Worm (Caenorhabditis elegans) whole organism, L2 larva: ENCODE results near the gene F36G3.1.

ENCODE experiments used
- C34F6.9 ChIP-seq: fragments of 150-350 bp; optimal IDR thresholded peaks from 2 replicates; lab custom pipeline; 2014; ENCODE audit warnings: missing biosample characterization, missing genetic modification characterization
- F13H6.1 ChIP-seq: sonication (generic microtip); optimal IDR thresholded peaks from 2 replicates; lab custom pipeline; 2016; ENCODE audit warnings: missing genetic modification characterization, missing compliant biosample characterization
- R02D3.7 ChIP-seq: fragments of 150-350 bp; optimal IDR thresholded peaks from 2 replicates; lab custom pipeline; 2014; ENCODE audit warnings: missing biosample characterization, missing genetic modification characterization
- Y55F3AM.14 ChIP-seq: fragments of 200-800 bp; sonication (Bioruptor generic); optimal IDR thresholded peaks from 2 replicates; lab custom pipeline; 2018; ENCODE audit warnings: mild to moderate bottlenecking, missing genetic modification characterization, missing compliant biosample characterization
- ZK546.5 ChIP-seq: sonication (generic microtip); optimal IDR thresholded peaks from 2 replicates; lab custom pipeline; 2017; ENCODE audit warnings: missing biosample characterization, missing genetic modification characterization
- alr-1 ChIP-seq: fragments of 150-350 bp; optimal IDR thresholded peaks from 2 replicates; lab custom pipeline; 2014; ENCODE audit warnings: missing biosample characterization, missing genetic modification characterization
- aly-2 ChIP-seq: fragments of 150-350 bp; optimal IDR thresholded peaks from 2 replicates; lab custom pipeline; 2014; ENCODE audit warnings: missing biosample characterization, missing genetic modification characterization
- ama-1 ChIP-seq: fragments of 150-350 bp; optimal IDR thresholded peaks from 2 replicates; lab custom pipeline; 2018; ENCODE audit warnings: inconsistent platforms
- blmp-1 ChIP-seq: sonication (generic microtip); optimal IDR thresholded peaks from 2 replicates; lab custom pipeline; 2017; ENCODE audit warnings: missing genetic modification characterization, mild to moderate bottlenecking, missing compliant biosample characterization, antibody characterized with exemption, moderate library complexity; ENCODE audit not compliant: insufficient read depth
- ceh-16 ChIP-seq: fragments of 150-350 bp; optimal IDR thresholded peaks from 2 replicates; lab custom pipeline; 2014; ENCODE audit warnings: missing biosample characterization, missing genetic modification characterization
- ceh-82 ChIP-seq: fragments of 150-350 bp; optimal IDR thresholded peaks from 2 replicates; lab custom pipeline; 2014; ENCODE audit warnings: missing biosample characterization, missing genetic modification characterization
- crh-2 ChIP-seq: sonication (generic microtip); optimal IDR thresholded peaks from 2 replicates; lab custom pipeline; 2017; ENCODE audit warnings: missing biosample characterization, missing genetic modification characterization
- dmd-4 ChIP-seq: sonication (generic microtip); optimal IDR thresholded peaks from 2 replicates; lab custom pipeline; 2017; ENCODE audit warnings: missing biosample characterization, missing genetic modification characterization
- egl-27 ChIP-seq: sonication (generic microtip); optimal IDR thresholded peaks from 3 replicates; lab custom pipeline; 2017; ENCODE audit warnings: missing biosample characterization, missing genetic modification reagents, missing genetic modification characterization
- elt-1 ChIP-seq: fragments of 150-350 bp; optimal IDR thresholded peaks from 2 replicates; lab custom pipeline; 2014; ENCODE audit warnings: missing biosample characterization, missing genetic modification characterization
- elt-3 ChIP-seq: sonication (generic microtip); optimal IDR thresholded peaks from 2 replicates; lab custom pipeline; 2017; ENCODE audit warnings: missing biosample characterization, missing genetic modification characterization
- fos-1 ChIP-seq: fragments of 150-350 bp; optimal IDR thresholded peaks from 2 replicates; lab custom pipeline; 2014; ENCODE audit warnings: missing biosample characterization, missing genetic modification characterization
- gmeb-1 ChIP-seq: fragments of 150-350 bp; optimal IDR thresholded peaks from 2 replicates; lab custom pipeline; 2014; ENCODE audit warnings: missing biosample characterization, missing genetic modification characterization
- lin-11 ChIP-seq: fragments of 150-350 bp; sonication (generic microtip); optimal IDR thresholded peaks from 2 replicates; lab custom pipeline; 2014; ENCODE audit warnings: missing biosample characterization, missing genetic modification characterization, inconsistent platforms, mixed read lengths
- lin-13 ChIP-seq: fragments of 150-350 bp; optimal IDR thresholded peaks from 2 replicates; lab custom pipeline; 2014; ENCODE audit warnings: missing biosample characterization, missing genetic modification reagents, missing genetic modification characterization
- lin-39 ChIP-seq: fragments of 150-350 bp; optimal IDR thresholded peaks from 2 replicates; lab custom pipeline; 2014; ENCODE audit warnings: missing biosample characterization, missing genetic modification reagents, missing genetic modification characterization
- lsy-2 ChIP-seq, 2 experiments: fragments of 150-350 bp in 1 of 2; sonication (generic microtip) in 1 of 2; optimal IDR thresholded peaks; 2 replicates each; lab custom pipeline; 2014 to 2017; ENCODE audit warnings: missing biosample characterization in 2 of 2, missing genetic modification characterization in 2 of 2
- mab-5 ChIP-seq: fragments of 150-350 bp; optimal IDR thresholded peaks from 2 replicates; lab custom pipeline; 2014; ENCODE audit warnings: missing biosample characterization, missing genetic modification characterization
- mbf-1 ChIP-seq: sonication (generic microtip); optimal IDR thresholded peaks from 2 replicates; lab custom pipeline; 2017; ENCODE audit warnings: missing biosample characterization, missing genetic modification characterization
- mdl-1 ChIP-seq, 2 experiments: fragments of 150-350 bp in 1 of 2; sonication (generic microtip) in 1 of 2; optimal IDR thresholded peaks; 2 replicates each; lab custom pipeline; 2017; ENCODE audit warnings: missing biosample characterization in 2 of 2, missing genetic modification characterization in 2 of 2
- nhr-10 ChIP-seq: sonication (generic microtip); optimal IDR thresholded peaks from 2 replicates; lab custom pipeline; 2017; ENCODE audit warnings: missing biosample characterization, missing genetic modification characterization
- nhr-12 ChIP-seq: fragments of 150-350 bp; optimal IDR thresholded peaks from 2 replicates; lab custom pipeline; 2014; ENCODE audit warnings: missing biosample characterization, missing genetic modification characterization
- nhr-129 ChIP-seq: fragments of 150-350 bp; optimal IDR thresholded peaks from 2 replicates; lab custom pipeline; 2014; ENCODE audit warnings: missing biosample characterization, missing genetic modification characterization
- nhr-21 ChIP-seq: fragments of 150-350 bp; optimal IDR thresholded peaks from 2 replicates; lab custom pipeline; 2014; ENCODE audit warnings: missing biosample characterization, missing genetic modification characterization
- nhr-23 ChIP-seq: fragments of 150-350 bp; optimal IDR thresholded peaks from 2 replicates; lab custom pipeline; 2014; ENCODE audit warnings: missing biosample characterization, missing genetic modification reagents, missing genetic modification characterization
- nhr-237 ChIP-seq: fragments of 150-350 bp; optimal IDR thresholded peaks from 2 replicates; lab custom pipeline; 2014; ENCODE audit warnings: missing biosample characterization, missing genetic modification characterization
- nhr-25 ChIP-seq: fragments of 150-350 bp; sonication (generic microtip); optimal IDR thresholded peaks from 3 replicates; lab custom pipeline; 2014; ENCODE audit warnings: missing biosample characterization, missing genetic modification characterization
- nhr-6 ChIP-seq: fragments of 150-350 bp; optimal IDR thresholded peaks from 2 replicates; lab custom pipeline; 2014; ENCODE audit warnings: missing biosample characterization, missing genetic modification characterization
- nhr-77 ChIP-seq: fragments of 150-350 bp; optimal IDR thresholded peaks from 2 replicates; lab custom pipeline; 2014; ENCODE audit warnings: missing biosample characterization, missing genetic modification characterization
- sem-4 ChIP-seq: fragments of 150-350 bp; optimal IDR thresholded peaks from 2 replicates; lab custom pipeline; 2014; ENCODE audit warnings: missing biosample characterization, missing genetic modification reagents, missing genetic modification characterization
- skn-1 ChIP-seq: sonication (generic microtip); optimal IDR thresholded peaks from 2 replicates; lab custom pipeline; 2017; ENCODE audit warnings: missing biosample characterization, missing genetic modification characterization
- sma-3 ChIP-seq: sonication (generic microtip); optimal IDR thresholded peaks from 2 replicates; lab custom pipeline; 2016; ENCODE audit warnings: missing genetic modification reagents, missing genetic modification characterization, missing compliant biosample characterization
- sma-9 ChIP-seq, 2 experiments: fragments of 150-350 bp in 1 of 2; sonication (generic microtip) in 1 of 2; optimal IDR thresholded peaks; 2 replicates each; lab custom pipeline; 2014 to 2016; ENCODE audit warnings: missing genetic modification characterization in 2 of 2, mild to moderate bottlenecking in 1 of 2, missing biosample characterization in 1 of 2, missing compliant biosample characterization in 1 of 2, missing genetic modification reagents in 1 of 2, moderate library complexity in 1 of 2
- snpc-4 ChIP-seq: fragments of 150-350 bp; optimal IDR thresholded peaks from 2 replicates; lab custom pipeline; 2014; ENCODE audit warnings: missing biosample characterization, missing genetic modification characterization
- unc-39 ChIP-seq: fragments of 150-350 bp; optimal IDR thresholded peaks from 2 replicates; lab custom pipeline; 2014; ENCODE audit warnings: missing biosample characterization, missing genetic modification characterization
- unc-55 ChIP-seq: fragments of 150-350 bp; sonication (generic microtip); optimal IDR thresholded peaks from 3 replicates; lab custom pipeline; 2014; ENCODE audit warnings: missing biosample characterization, missing genetic modification reagents, missing genetic modification characterization
- unc-62 ChIP-seq: fragments of 150-350 bp; optimal IDR thresholded peaks from 2 replicates; lab custom pipeline; 2014; ENCODE audit warnings: missing biosample characterization, missing genetic modification reagents, missing genetic modification characterization
- zag-1 ChIP-seq: fragments of 150-350 bp; optimal IDR thresholded peaks from 2 replicates; lab custom pipeline; 2014; ENCODE audit warnings: missing biosample characterization, missing genetic modification characterization
- ztf-1 ChIP-seq: fragments of 200-800 bp; sonication (Bioruptor generic); conservative IDR thresholded peaks from 2 replicates; pipeline ENCODE4 v1.3.6; 2022; ENCODE audit warnings: missing genetic modification characterization, missing compliant biosample characterization
- ztf-11 ChIP-seq: sonication (generic microtip); optimal IDR thresholded peaks from 2 replicates; lab custom pipeline; 2017; ENCODE audit warnings: missing biosample characterization, missing genetic modification characterization

Gene F36G3.1

ce11 chrX:9822173-9822572 lies 33.2 kb upstream of the F36G3.1 start, which contains the start of gene dpy-22:
dpy-22 (minus strand) TSS chrX:9822273.
- TF ChIP-seq aly-2 (tag; lab: Kevin White, UChicago) (no peak), gmeb-1 (tag; lab: Kevin White, UChicago) (no peak), ceh-82 (tag; lab: Kevin White, UChicago) (no peak)

ce11 chrX:9814132-9814811 lies 25.3 kb upstream of the F36G3.1 start:
- TF ChIP-seq ceh-82 (tag; lab: Kevin White, UChicago) = no peak
- TF ChIP-seq blmp-1 (tag; lab: Kevin White, UChicago) = no peak
- TF ChIP-seq sma-9 (GFP tag; optimal IDR thresholded peaks at IDR 0.05; lab: Kevin White, UChicago) = peak; percentile 48
- TF ChIP-seq sma-9 (tag; optimal IDR thresholded peaks at IDR 0.05; lab: Kevin White, UChicago) = no peak
- TF ChIP-seq lin-39 = no peak
- no peak for TF ChIP-seq unc-62 (GFP tag; lab: Kevin White, UChicago)
- no peak for TF ChIP-seq lsy-2 (tag; optimal IDR thresholded peaks at IDR 0.05; lab: Kevin White, UChicago)
- TF ChIP-seq aly-2 (tag; lab: Kevin White, UChicago) = no peak
- no peak for TF ChIP-seq ztf-11 (tag; lab: Kevin White, UChicago)
- TF ChIP-seq zag-1 (tag; lab: Kevin White, UChicago) = peak; percentile 58
- TF ChIP-seq lin-13 (GFP tag; lab: Kevin White, UChicago) = no peak
- TF ChIP-seq egl-27 = no peak
- no peak for TF ChIP-seq elt-1 (tag; lab: Kevin White, UChicago)
- peak; percentile 55 for TF ChIP-seq C34F6.9 (tag; lab: Kevin White, UChicago)
- TF ChIP-seq dmd-4 (tag; lab: Kevin White, UChicago) = no peak
- TF ChIP-seq ZK546.5 (tag; lab: Kevin White, UChicago) = no peak
- TF ChIP-seq nhr-129 (tag; lab: Kevin White, UChicago) = peak; percentile 37
- TF ChIP-seq ztf-1 = no peak
- no peak for TF ChIP-seq nhr-23 (tag; lab: Kevin White, UChicago)
- TF ChIP-seq nhr-10 (tag; lab: Kevin White, UChicago) = no peak
- peak; percentile 23 for TF ChIP-seq crh-2 (tag; lab: Kevin White, UChicago)
- no peak for TF ChIP-seq Y55F3AM.14
- TF ChIP-seq elt-3 = no peak
- TF ChIP-seq nhr-25 (tag; lab: Kevin White, UChicago) = no peak
- no peak for TF ChIP-seq nhr-237 (tag; lab: Kevin White, UChicago)
- TF ChIP-seq lin-11 (tag; lab: Kevin White, UChicago) = no peak
- TF ChIP-seq fos-1 = no peak
- no peak for TF ChIP-seq nhr-6
- no peak for TF ChIP-seq ceh-16
- TF ChIP-seq skn-1 = no peak
- TF ChIP-seq nhr-77 (tag; lab: Kevin White, UChicago) = no peak
- no peak for TF ChIP-seq nhr-12 (tag; lab: Kevin White, UChicago)
- TF ChIP-seq R02D3.7 = no peak
- TF ChIP-seq mbf-1 (tag; lab: Kevin White, UChicago) = no peak
- no peak for TF ChIP-seq mab-5
- TF ChIP-seq alr-1 = no peak
- no peak for TF ChIP-seq snpc-4
- TF ChIP-seq nhr-21 = no peak
- no peak for TF ChIP-seq ama-1 (lab: Kevin White, UChicago)
- TF ChIP-seq sma-3 = no peak
- no peak for TF ChIP-seq F13H6.1 (tag; lab: Kevin White, UChicago)
- peak; percentile 24 for TF ChIP-seq unc-55 (GFP tag; lab: Kevin White, UChicago)
- no peak for TF ChIP-seq unc-39 (tag; lab: Kevin White, UChicago)
- TF ChIP-seq mdl-1 (tag; optimal IDR thresholded peaks at IDR 0.05; lab: Kevin White, UChicago) = no peak
- no peak for TF ChIP-seq sem-4 (tag; lab: Kevin White, UChicago)
- TF ChIP-seq gmeb-1 (tag; lab: Kevin White, UChicago) = no peak
